Fruit fly (Drosophila melanogaster) whole organism: ENCODE measurements around the gene poe.

ENCODE experiments used
- CG8478 ChIP-seq: fragments of >200 bp; optimal IDR thresholded peaks from 2 replicates; lab custom pipeline; 2018; ENCODE audit warnings: inconsistent platforms
- Dll ChIP-seq: fragments of >200 bp; optimal IDR thresholded peaks from 2 replicates; lab custom pipeline; 2017
- EcR ChIP-seq, 2 experiments: fragments of >200 bp; optimal IDR thresholded peaks; 2 replicates each; lab custom pipeline; 2017; ENCODE audit warnings: missing biosample characterization in 2 of 2, missing genetic modification characterization in 2 of 2, missing genetic modification reagents in 2 of 2
- pan ChIP-seq: fragments of >200 bp; optimal IDR thresholded peaks from 2 replicates; lab custom pipeline; 2017
- psq ChIP-seq: fragments of >200 bp; optimal IDR thresholded peaks from 2 replicates; lab custom pipeline; 2017
- usp ChIP-seq: fragments of >200 bp; optimal IDR thresholded peaks from 2 replicates; lab custom pipeline; 2017; ENCODE audit warnings: missing biosample characterization, missing genetic modification characterization, mixed read lengths

poe gene

dm6 chr2L:8084349-8085203 is 13.2 kb upstream of the poe start:
- TF ChIP-seq pan (lab: Kevin White, UChicago) (no peak), Dll (lab: Kevin White, UChicago) (no peak), CG8478 (lab: Kevin White, UChicago) (no peak), usp (GFP tag; lab: Kevin White, UChicago) (no peak)

dm6 chr2L:8083427-8084295 is 12.2 kb upstream of the poe start:
- TF ChIP-seq CG8478 (lab: Kevin White, UChicago), result peak; percentile 63
- peak in 1 of 2 experiments; percentile 68 for TF ChIP-seq EcR (GFP tag; optimal IDR thresholded peaks at IDR 0.05; lab: Kevin White, UChicago)
- TF ChIP-seq psq, result no peak
- no peak for TF ChIP-seq Dll (lab: Kevin White, UChicago)
- TF ChIP-seq pan (lab: Kevin White, UChicago), result no peak
- no peak for TF ChIP-seq usp (GFP tag; lab: Kevin White, UChicago)

- no peak for TF ChIP-seq EcR (GFP tag; optimal IDR thresholded peaks at IDR 0.05; lab: Kevin White, UChicago)
- no peak for TF ChIP-seq Dll (lab: Kevin White, UChicago)
- no peak for TF ChIP-seq usp (GFP tag; lab: Kevin White, UChicago)
- no peak for TF ChIP-seq psq
- no peak for TF ChIP-seq CG8478 (lab: Kevin White, UChicago)
- no peak for TF ChIP-seq pan (lab: Kevin White, UChicago)
Measured at dm6 chr2L:8083413-8083426, 11.8 kb upstream of the poe start, which contains the start of gene Bsg. Bsg (plus strand) TSS chr2L:8083420.

dm6 chr2L:8082692-8083412 is 11.4 kb upstream of the poe start, which contains the start of gene Mcr:
Mcr (minus strand) TSS chr2L:8082982.
- TF ChIP-seq CG8478 (lab: Kevin White, UChicago), result no peak
- TF ChIP-seq pan (lab: Kevin White, UChicago), result no peak
- no peak for TF ChIP-seq Dll (lab: Kevin White, UChicago)
- no peak for TF ChIP-seq psq

- TF ChIP-seq pan (lab: Kevin White, UChicago) (no peak), Dll (lab: Kevin White, UChicago) (no peak), psq (no peak), CG8478 (lab: Kevin White, UChicago) (no peak), EcR (GFP tag; optimal IDR thresholded peaks at IDR 0.05; lab: Kevin White, UChicago) (no peak), usp (GFP tag; lab: Kevin White, UChicago) (no peak)
Measured at dm6 chr2L:8081640-8082485, 10.4 kb upstream of the poe start.

dm6 chr2L:8080645-8081044 is 9.2 kb upstream of the poe start:
- TF ChIP-seq Dll (lab: Kevin White, UChicago), result no peak
- no peak for TF ChIP-seq pan (lab: Kevin White, UChicago)
- no peak for TF ChIP-seq usp (GFP tag; lab: Kevin White, UChicago)
- TF ChIP-seq psq, result no peak
- TF ChIP-seq CG8478 (lab: Kevin White, UChicago), result no peak
- no peak for TF ChIP-seq EcR (GFP tag; optimal IDR thresholded peaks at IDR 0.05; lab: Kevin White, UChicago)

dm6 chr2L:8072692-8073091 is 1.3 kb upstream of the poe start, which contains the start of the genes MED20 and Trf:
MED20 (minus strand) TSS chr2L:8072848.
Trf (plus strand) TSS chr2L:8072895.
- TF ChIP-seq pan (lab: Kevin White, UChicago) (no peak), CG8478 (lab: Kevin White, UChicago) (no peak), psq (no peak), EcR (GFP tag; optimal IDR thresholded peaks at IDR 0.05; lab: Kevin White, UChicago) (no peak), Dll (lab: Kevin White, UChicago) (no peak), usp (GFP tag; lab: Kevin White, UChicago) (no peak)

dm6 chr2L:8043282-8043668 is 28.1 kb downstream of the poe start, which contains the start of gene Megf8:
Megf8 (plus strand) TSS chr2L:8043471.
- TF ChIP-seq Dll (lab: Kevin White, UChicago), result no peak
- TF ChIP-seq CG8478 (lab: Kevin White, UChicago), result no peak
- no peak for TF ChIP-seq usp (GFP tag; lab: Kevin White, UChicago)
- TF ChIP-seq EcR (GFP tag; optimal IDR thresholded peaks at IDR 0.05; lab: Kevin White, UChicago), result no peak
- TF ChIP-seq pan (lab: Kevin White, UChicago), result no peak
- TF ChIP-seq psq, result no peak

- TF ChIP-seq CG8478 (lab: Kevin White, UChicago) (no peak), EcR (GFP tag; optimal IDR thresholded peaks at IDR 0.05; lab: Kevin White, UChicago) (no peak), pan (lab: Kevin White, UChicago) (no peak), psq (no peak), usp (GFP tag; lab: Kevin White, UChicago) (no peak), Dll (lab: Kevin White, UChicago) (no peak)
Measured at dm6 chr2L:8042645-8043281, 28.7 kb downstream of the poe start, which contains the start of gene RpL36A. RpL36A (minus strand) TSS chr2L:8042909.

dm6 chr2L:8040872-8041271 is 30.6 kb downstream of the poe start, which contains the start of gene CCDC53:
CCDC53 (plus strand) TSS chr2L:8041106.
- no peak for TF ChIP-seq psq
- no peak for TF ChIP-seq EcR (GFP tag; optimal IDR thresholded peaks at IDR 0.05; lab: Kevin White, UChicago)
- TF ChIP-seq pan (lab: Kevin White, UChicago), result no peak
- TF ChIP-seq CG8478 (lab: Kevin White, UChicago), result no peak
- no peak for TF ChIP-seq usp (GFP tag; lab: Kevin White, UChicago)
- TF ChIP-seq Dll (lab: Kevin White, UChicago), result no peak
